Worm (Caenorhabditis elegans): Measurements from ENCODE around the gene hrpl-1.

DNA sequence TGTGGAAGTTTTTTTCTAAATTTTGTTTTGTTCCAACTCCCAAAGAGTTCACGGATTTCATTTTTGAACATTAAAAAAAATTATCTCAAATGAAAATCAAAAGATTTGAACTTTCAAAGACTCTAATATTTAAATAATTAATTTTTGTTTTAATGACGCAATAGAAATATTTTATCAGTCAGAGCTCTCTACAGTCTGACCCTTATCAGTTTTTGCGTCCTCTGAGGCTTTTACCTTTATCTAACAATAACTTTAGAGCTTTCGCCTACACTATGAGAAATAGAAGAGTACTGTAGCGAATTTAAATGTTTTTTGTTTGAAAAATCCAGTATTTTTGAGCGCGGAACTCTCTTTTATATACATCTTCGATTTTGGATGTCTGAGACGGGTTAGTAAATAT lies 20.3 kb downstream of the hrpl-1 start, which contains the start of gene B0252.5:
- TF ChIP-seq fkh-10 (GFP tag; optimal IDR thresholded peaks at IDR 0.05) (no peak), lin-15B (tag; optimal IDR thresholded peaks at IDR 0.05) (no peak), pqm-1 (tag; optimal IDR thresholded peaks at IDR 0.05) (no peak), nhr-237 (tag; optimal IDR thresholded peaks at IDR 0.05) (no peak), lsy-2 (tag; optimal IDR thresholded peaks at IDR 0.05) (no peak), ztf-4 (tag; optimal IDR thresholded peaks at IDR 0.05) (no peak), snpc-4 (tag; optimal IDR thresholded peaks at IDR 0.05) (no peak)

All from whole organism, L1 larva.